Worm (Caenorhabditis elegans) whole organism, L2 larva: ENCODE results near the gene shl-1.

ENCODE experiments used
- C34F6.9 ChIP-seq: fragments of 150-350 bp; optimal IDR thresholded peaks from 2 replicates; lab custom pipeline; 2014; ENCODE audit warnings: missing biosample characterization, missing genetic modification characterization
- ama-1 ChIP-seq: fragments of 150-350 bp; optimal IDR thresholded peaks from 2 replicates; lab custom pipeline; 2018; ENCODE audit warnings: inconsistent platforms
- elt-3 ChIP-seq: sonication (generic microtip); optimal IDR thresholded peaks from 2 replicates; lab custom pipeline; 2017; ENCODE audit warnings: missing biosample characterization, missing genetic modification characterization
- fos-1 ChIP-seq: fragments of 150-350 bp; optimal IDR thresholded peaks from 2 replicates; lab custom pipeline; 2014; ENCODE audit warnings: missing biosample characterization, missing genetic modification characterization
- lin-39 ChIP-seq: fragments of 150-350 bp; optimal IDR thresholded peaks from 2 replicates; lab custom pipeline; 2014; ENCODE audit warnings: missing biosample characterization, missing genetic modification reagents, missing genetic modification characterization
- lsy-2 ChIP-seq, 2 experiments: fragments of 150-350 bp in 1 of 2; sonication (generic microtip) in 1 of 2; optimal IDR thresholded peaks; 2 replicates each; lab custom pipeline; 2014 to 2017; ENCODE audit warnings: missing biosample characterization in 2 of 2, missing genetic modification characterization in 2 of 2
- sem-4 ChIP-seq: fragments of 150-350 bp; optimal IDR thresholded peaks from 2 replicates; lab custom pipeline; 2014; ENCODE audit warnings: missing biosample characterization, missing genetic modification reagents, missing genetic modification characterization
- unc-55 ChIP-seq: fragments of 150-350 bp; sonication (generic microtip); optimal IDR thresholded peaks from 3 replicates; lab custom pipeline; 2014; ENCODE audit warnings: missing biosample characterization, missing genetic modification reagents, missing genetic modification characterization

DNA sequence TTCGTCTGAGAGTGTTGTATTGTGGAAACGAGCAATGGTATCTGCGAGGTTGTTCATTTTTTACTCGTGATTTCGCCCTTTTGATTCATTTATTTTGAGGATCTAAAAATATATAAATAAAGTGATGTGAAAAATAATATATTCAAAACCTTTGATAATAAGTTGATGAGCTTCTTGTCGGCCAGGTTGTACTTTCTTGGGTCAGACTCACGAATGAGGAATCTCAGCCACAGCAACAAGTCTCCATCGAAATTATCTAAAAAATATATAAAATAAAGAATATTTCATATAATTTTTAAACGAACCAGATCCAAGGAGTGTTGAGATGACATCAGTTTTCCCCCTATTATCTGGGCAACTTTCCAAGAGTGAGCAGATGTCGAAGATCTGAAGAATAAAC is 41.4 kb downstream of the shl-1 start, which contains the start of gene Y73B6BL.288:
- TF ChIP-seq fos-1 (tag; lab: Kevin White, UChicago) (no peak), lin-39 (no peak), C34F6.9 (tag; lab: Kevin White, UChicago) (no peak), lsy-2 (tag; optimal IDR thresholded peaks at IDR 0.05; lab: Kevin White, UChicago) (no peak), unc-55 (no peak), elt-3 (no peak), sem-4 (tag; lab: Kevin White, UChicago) (no peak), ama-1 (no peak)
